Worm (Caenorhabditis elegans) whole organism, L3 larva: ENCODE measurements around the gene B0001.5.
"Not testable (repeated sequence)": the region's sequence is repeated elsewhere in the genome, so short reads cannot be mapped to it uniquely, and the experiment has no call there.

Source experiments
- R02D3.7 ChIP-seq: fragments of 150-350 bp; optimal IDR thresholded peaks from 2 replicates; lab custom pipeline; 2014; ENCODE audit warnings: missing biosample characterization, missing genetic modification characterization
- ZK546.5 ChIP-seq: sonication (generic microtip); optimal IDR thresholded peaks from 2 replicates; lab custom pipeline; 2017; ENCODE audit warnings: missing biosample characterization, missing genetic modification characterization
- aly-2 ChIP-seq: fragments of 150-350 bp; optimal IDR thresholded peaks from 2 replicates; lab custom pipeline; 2014; ENCODE audit warnings: missing biosample characterization, missing genetic modification characterization
- ama-1 ChIP-seq: fragments of 150-350 bp; optimal IDR thresholded peaks from 2 replicates; lab custom pipeline; 2018
- ceh-16 ChIP-seq: sonication (generic microtip); optimal IDR thresholded peaks from 2 replicates; lab custom pipeline; 2017; ENCODE audit warnings: missing biosample characterization, missing genetic modification characterization
- ceh-82 ChIP-seq: fragments of 150-350 bp; optimal IDR thresholded peaks from 2 replicates; lab custom pipeline; 2014; ENCODE audit warnings: missing biosample characterization, missing genetic modification characterization
- ceh-9 ChIP-seq: sonication (generic microtip); optimal IDR thresholded peaks from 2 replicates; lab custom pipeline; 2018; ENCODE audit warnings: missing biosample characterization, missing genetic modification characterization
- daf-12 ChIP-seq: fragments of 150-350 bp; optimal IDR thresholded peaks from 2 replicates; lab custom pipeline; 2014; ENCODE audit warnings: missing biosample characterization, missing genetic modification reagents, missing genetic modification characterization
- egl-27 ChIP-seq: sonication (generic microtip); optimal IDR thresholded peaks from 4 replicates; lab custom pipeline; 2017; ENCODE audit warnings: missing biosample characterization, missing genetic modification reagents, missing genetic modification characterization
- elt-1 ChIP-seq: fragments of 150-350 bp; optimal IDR thresholded peaks from 2 replicates; lab custom pipeline; 2014; ENCODE audit warnings: missing biosample characterization, missing genetic modification characterization
- elt-2 ChIP-seq: sonication (generic microtip); optimal IDR thresholded peaks from 2 replicates; lab custom pipeline; 2016; ENCODE audit warnings: missing genetic modification reagents, mild to moderate bottlenecking, missing genetic modification characterization, missing compliant biosample characterization
- eor-1 ChIP-seq, 2 experiments: fragments of 150-350 bp; optimal IDR thresholded peaks; 2 replicates each; lab custom pipeline; 2014 to 2018; ENCODE audit warnings: missing biosample characterization in 2 of 2, missing genetic modification characterization in 2 of 2
- fkh-10 ChIP-seq: sonication (generic microtip); optimal IDR thresholded peaks from 2 replicates; lab custom pipeline; 2017; ENCODE audit warnings: missing biosample characterization, missing genetic modification reagents, missing genetic modification characterization
- fkh-2 ChIP-seq: fragments of 150-350 bp; optimal IDR thresholded peaks from 2 replicates; lab custom pipeline; 2014; ENCODE audit warnings: missing biosample characterization, missing genetic modification reagents, missing genetic modification characterization
- fos-1 ChIP-seq: fragments of 150-350 bp; optimal IDR thresholded peaks from 2 replicates; lab custom pipeline; 2014; ENCODE audit warnings: missing biosample characterization, missing genetic modification characterization
- hmg-11 ChIP-seq: sonication (generic microtip); optimal IDR thresholded peaks from 2 replicates; lab custom pipeline; 2016; ENCODE audit warnings: missing genetic modification characterization, missing compliant biosample characterization
- jun-1 ChIP-seq: fragments of 150-350 bp; optimal IDR thresholded peaks from 2 replicates; lab custom pipeline; 2014; ENCODE audit warnings: missing biosample characterization, missing genetic modification reagents, missing genetic modification characterization
- lin-15B ChIP-seq: fragments of 150-350 bp; optimal IDR thresholded peaks from 2 replicates; lab custom pipeline; 2014; ENCODE audit warnings: missing biosample characterization, missing genetic modification characterization
- lin-39 ChIP-seq: fragments of 150-350 bp; optimal IDR thresholded peaks from 2 replicates; lab custom pipeline; 2018; ENCODE audit warnings: missing biosample characterization, missing genetic modification reagents, missing genetic modification characterization
- mdl-1 ChIP-seq: fragments of 150-350 bp; optimal IDR thresholded peaks from 2 replicates; lab custom pipeline; 2014; ENCODE audit warnings: missing biosample characterization, missing genetic modification characterization
- mml-1 ChIP-seq: fragments of 150-350 bp; sonication (generic microtip); optimal IDR thresholded peaks from 3 replicates; lab custom pipeline; 2014; ENCODE audit warnings: missing biosample characterization, missing genetic modification characterization
- nfya-1 ChIP-seq: sonication (generic microtip); optimal IDR thresholded peaks from 2 replicates; lab custom pipeline; 2017; ENCODE audit warnings: missing genetic modification characterization, mild to moderate bottlenecking, missing compliant biosample characterization, antibody characterized with exemption, moderate library complexity; ENCODE audit not compliant: insufficient read depth
- nhr-11 ChIP-seq: fragments of 150-350 bp; optimal IDR thresholded peaks from 2 replicates; lab custom pipeline; 2014; ENCODE audit warnings: missing biosample characterization, missing genetic modification characterization
- nhr-23 ChIP-seq: fragments of 150-350 bp; optimal IDR thresholded peaks from 2 replicates; lab custom pipeline; 2014; ENCODE audit warnings: missing biosample characterization, missing genetic modification reagents, missing genetic modification characterization
- nhr-237 ChIP-seq: fragments of 150-350 bp; optimal IDR thresholded peaks from 2 replicates; lab custom pipeline; 2014; ENCODE audit warnings: missing biosample characterization, missing genetic modification characterization
- nhr-25 ChIP-seq: sonication (generic microtip); optimal IDR thresholded peaks from 2 replicates; lab custom pipeline; 2017; ENCODE audit warnings: missing biosample characterization, missing genetic modification characterization
- nhr-28 ChIP-seq: fragments of 150-350 bp; optimal IDR thresholded peaks from 2 replicates; lab custom pipeline; 2014; ENCODE audit warnings: missing biosample characterization, missing genetic modification characterization
- nhr-67 ChIP-seq: fragments of 150-350 bp; optimal IDR thresholded peaks from 2 replicates; lab custom pipeline; 2014; ENCODE audit warnings: missing biosample characterization, missing genetic modification characterization
- pha-4 ChIP-seq: fragments of 150-350 bp; optimal IDR thresholded peaks from 2 replicates; lab custom pipeline; 2014; ENCODE audit warnings: missing biosample characterization, missing genetic modification reagents, missing genetic modification characterization
- pqm-1 ChIP-seq: fragments of 150-350 bp; optimal IDR thresholded peaks from 2 replicates; lab custom pipeline; 2017; ENCODE audit warnings: missing biosample characterization, missing genetic modification characterization, inconsistent platforms
- sea-2 ChIP-seq: fragments of 150-350 bp; sonication (generic microtip); optimal IDR thresholded peaks from 4 replicates; lab custom pipeline; 2014; ENCODE audit warnings: missing biosample characterization, missing genetic modification reagents, missing genetic modification characterization
- unc-62 ChIP-seq: fragments of 150-350 bp; sonication (generic microtip); optimal IDR thresholded peaks from 4 replicates; lab custom pipeline; 2014; ENCODE audit warnings: missing biosample characterization, missing genetic modification reagents, missing genetic modification characterization
- zag-1 ChIP-seq: fragments of 150-350 bp; optimal IDR thresholded peaks from 2 replicates; lab custom pipeline; 2014; ENCODE audit warnings: missing biosample characterization, missing genetic modification characterization
- ztf-11 ChIP-seq: fragments of 150-350 bp; optimal IDR thresholded peaks from 2 replicates; lab custom pipeline; 2014; ENCODE audit warnings: missing biosample characterization, missing genetic modification characterization

Gene B0001.5

ce11 chrIV:12143231-12143630, at the start of gene B0001.5:
Gene B0001.5 (minus strand): TSS chrIV:12143331.
- TF ChIP-seq pqm-1, result no peak
- no peak for TF ChIP-seq fkh-10
- TF ChIP-seq sea-2 (GFP tag; lab: Kevin White, UChicago), result no peak
- TF ChIP-seq nhr-25 (tag; lab: Kevin White, UChicago), result no peak
- no peak for TF ChIP-seq fos-1 (tag; lab: Kevin White, UChicago)
- TF ChIP-seq nhr-23 (tag; lab: Kevin White, UChicago), result no peak
- TF ChIP-seq zag-1 (tag; lab: Kevin White, UChicago), result no peak
- TF ChIP-seq aly-2 (tag; lab: Kevin White, UChicago), result no peak
- no peak for TF ChIP-seq lin-15B (tag; lab: Kevin White, UChicago)
- TF ChIP-seq R02D3.7 (tag; lab: Kevin White, UChicago), result no peak
- no peak for TF ChIP-seq eor-1 (tag; optimal IDR thresholded peaks at IDR 0.05; lab: Kevin White, UChicago)
- TF ChIP-seq ama-1 (lab: Kevin White, UChicago), result no peak
- TF ChIP-seq daf-12 (tag; lab: Kevin White, UChicago), result no peak
- TF ChIP-seq nfya-1 (tag; lab: Kevin White, UChicago), result no peak
- TF ChIP-seq nhr-11 (tag; lab: Kevin White, UChicago), result no peak
- TF ChIP-seq ZK546.5 (tag; lab: Kevin White, UChicago), result no peak
- TF ChIP-seq unc-62 (GFP tag; lab: Kevin White, UChicago), result no peak
- TF ChIP-seq ztf-11 (tag; lab: Kevin White, UChicago), result no peak
- no peak for TF ChIP-seq egl-27 (tag; lab: Kevin White, UChicago)

ce11 chrIV:12192104-12192763, 49.1 kb upstream of the B0001.5 start:
- TF ChIP-seq nhr-11 (tag; lab: Kevin White, UChicago) (no peak), lin-39 (tag; lab: Kevin White, UChicago) (peak; percentile 28)

DNA sequence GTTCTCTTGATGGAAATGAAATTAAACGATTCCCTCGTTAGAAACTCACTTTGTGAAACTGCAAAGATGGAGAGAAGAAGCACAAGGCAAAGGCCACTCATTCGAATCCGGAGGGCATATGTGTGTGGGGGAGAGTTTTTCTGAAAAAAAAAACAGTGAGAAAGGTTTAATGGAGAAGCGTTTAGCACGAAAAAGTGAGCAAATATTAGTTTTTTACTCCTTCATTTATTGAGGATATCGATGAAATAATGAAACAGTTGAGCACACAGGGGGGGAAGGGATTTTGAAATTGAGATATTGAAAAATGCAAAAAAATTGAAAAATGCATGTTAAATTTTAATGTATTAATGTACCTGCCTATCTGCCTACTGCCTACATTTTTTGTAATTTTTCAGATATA, 35.1 kb upstream of the B0001.5 start, which contains the start of gene nlr-1:
TSS of gene nlr-1 (minus strand) at position 101 of the 400 bp plus-strand sequence.
- TF ChIP-seq hmg-11, fos-1, elt-1 (tag; lab: Kevin White, UChicago): not testable (repeated sequence)

DNA sequence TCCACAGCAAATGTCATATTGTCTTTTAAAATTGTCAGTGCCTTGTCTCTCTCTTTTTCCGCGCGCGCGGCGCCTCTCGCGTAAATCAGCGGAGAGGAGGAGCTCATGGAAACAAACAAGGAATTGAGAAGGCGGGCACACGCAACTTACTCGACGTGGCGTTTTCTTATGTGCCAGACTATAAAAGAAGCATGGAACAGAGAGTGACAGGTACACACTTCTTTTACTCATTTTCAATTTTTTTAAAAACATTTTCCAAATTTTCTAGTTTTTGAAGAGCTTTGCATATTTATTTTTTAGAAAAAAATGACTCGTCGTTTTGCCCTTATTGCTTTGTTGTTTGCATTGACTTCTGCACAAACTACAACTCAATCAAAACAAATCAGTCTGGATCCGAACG, 24.8 kb upstream of the B0001.5 start, which contains the start of gene F20B10.3:
TSS of gene F20B10.3 (plus strand) at position 301 of the 400 bp plus-strand sequence.
- TF ChIP-seq ceh-16 (tag; lab: Kevin White, UChicago) (no peak), ceh-9 (tag; lab: Kevin White, UChicago) (no peak), nhr-67 (no peak), lin-39 (tag; lab: Kevin White, UChicago) (no peak), ceh-82 (no peak), nhr-25 (tag; lab: Kevin White, UChicago) (no peak), pqm-1 (no peak), fos-1 (tag; lab: Kevin White, UChicago) (no peak), mdl-1 (tag; lab: Kevin White, UChicago) (no peak), aly-2 (tag; lab: Kevin White, UChicago) (no peak), nhr-28 (tag; lab: Kevin White, UChicago) (no peak), fkh-2 (tag; lab: Kevin White, UChicago) (no peak), nhr-237 (tag; lab: Kevin White, UChicago) (no peak), ZK546.5 (tag; lab: Kevin White, UChicago) (no peak)

DNA sequence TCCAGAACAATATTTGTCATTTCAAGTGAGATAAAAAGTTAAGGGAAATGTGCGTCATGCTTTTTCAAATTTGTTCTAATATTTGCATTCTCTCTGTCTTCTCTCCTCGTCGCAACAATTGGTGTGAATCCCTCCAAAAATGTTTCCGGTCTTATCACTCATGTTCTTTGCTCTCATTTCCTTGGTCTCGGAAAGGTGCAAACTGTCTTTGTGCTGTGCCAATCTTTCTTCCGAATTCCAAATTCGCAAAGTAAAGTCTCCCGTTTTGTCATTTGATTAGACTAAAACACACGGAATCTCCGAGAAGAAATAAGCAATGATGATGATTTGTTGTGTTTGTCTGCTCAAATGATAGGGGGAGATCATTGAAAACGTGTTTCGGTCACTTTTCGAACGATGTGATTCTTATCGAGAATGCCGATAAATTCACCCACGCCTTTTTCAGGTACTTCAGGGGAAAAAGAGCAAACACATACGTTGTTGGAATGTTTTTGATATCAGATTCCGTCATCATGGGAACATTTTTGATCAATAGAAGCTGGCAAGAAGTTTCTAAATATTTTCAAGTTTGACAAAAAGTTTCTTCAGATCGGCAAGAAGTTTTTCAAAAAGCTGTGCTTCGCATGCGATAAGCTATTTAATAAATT, 22.4 kb upstream of the B0001.5 start:
- TF ChIP-seq ceh-16 (tag; lab: Kevin White, UChicago) (no peak), mml-1 (tag; lab: Kevin White, UChicago) (no peak), pqm-1 (peak; percentile 45), jun-1 (tag; lab: Kevin White, UChicago) (no peak), ceh-9 (tag; lab: Kevin White, UChicago) (no peak), pha-4 (peak; percentile 49), elt-2 (peak; percentile 65)
